Worm (Caenorhabditis elegans) whole organism, L4 larva: ENCODE results near the gene vha-7.

Experiments
- F44E2.7 ChIP-seq: fragments of 200-800 bp; sonication (Bioruptor generic); IDR thresholded peaks from 2 replicates; pipeline ENCODE4 v2.1.2; 2022; ENCODE audit warnings: missing genetic modification characterization, missing compliant biosample characterization
- F49E8.2 ChIP-seq: sonication (generic microtip); optimal IDR thresholded peaks from 2 replicates; lab custom pipeline; 2016; ENCODE audit warnings: missing compliant biosample characterization, mild to moderate bottlenecking, missing genetic modification characterization, borderline replicate concordance
- T20F7.1 ChIP-seq: fragments of 200-800 bp; sonication (Bioruptor generic); optimal IDR thresholded peaks from 2 replicates; lab custom pipeline; 2018; ENCODE audit warnings: mild to moderate bottlenecking, missing genetic modification characterization, missing compliant biosample characterization
- ZK337.2 ChIP-seq: fragments of 200-800 bp; sonication (Bioruptor generic); IDR thresholded peaks from 2 replicates; pipeline ENCODE4 v1.3.6; 2022; ENCODE audit warnings: missing genetic modification reagents, missing genetic modification characterization, missing compliant biosample characterization
- aha-1 ChIP-seq: fragments of 150-350 bp; peaks from one replicate; lab custom pipeline; 2014; ENCODE audit warnings: missing biosample characterization, missing genetic modification characterization
- ceh-20 ChIP-seq: fragments of 200-800 bp; sonication (Bioruptor generic); IDR thresholded peaks from 2 replicates; pipeline ENCODE4 v1.3.6; 2022; ENCODE audit warnings: missing genetic modification reagents, missing genetic modification characterization, missing compliant biosample characterization
- ceh-28 ChIP-seq: fragments of 150-350 bp; optimal IDR thresholded peaks from 2 replicates; lab custom pipeline; 2014; ENCODE audit warnings: missing biosample characterization, missing genetic modification reagents, missing genetic modification characterization
- ceh-82 ChIP-seq: sonication (generic microtip); optimal IDR thresholded peaks from 2 replicates; lab custom pipeline; 2017; ENCODE audit warnings: missing biosample characterization, missing genetic modification characterization
- ces-1 ChIP-seq: fragments of 150-350 bp; sonication (generic microtip); optimal IDR thresholded peaks from 4 replicates; lab custom pipeline; 2014; ENCODE audit warnings: missing biosample characterization, missing genetic modification reagents, missing genetic modification characterization
- daf-8 ChIP-seq: fragments of 200-800 bp; sonication (Bioruptor generic); IDR thresholded peaks from 2 replicates; pipeline ENCODE4 v1.3.6; 2022; ENCODE audit warnings: missing genetic modification characterization, missing compliant biosample characterization
- dpl-1 ChIP-seq: fragments of 150-350 bp; optimal IDR thresholded peaks from 2 replicates; lab custom pipeline; 2014; ENCODE audit warnings: missing biosample characterization, missing genetic modification reagents, missing genetic modification characterization
- duxl-1 ChIP-seq: sonication (generic microtip); optimal IDR thresholded peaks from 2 replicates; lab custom pipeline; 2016; ENCODE audit warnings: mild to moderate bottlenecking, missing genetic modification characterization, moderate library complexity, missing compliant biosample characterization; ENCODE audit not compliant: poor library complexity
- dve-1 ChIP-seq: sonication (generic microtip); optimal IDR thresholded peaks from 2 replicates; lab custom pipeline; 2017; ENCODE audit warnings: antibody characterized with exemption, mild to moderate bottlenecking, missing genetic modification characterization, missing compliant biosample characterization; ENCODE audit not compliant: insufficient read depth
- fkh-10 ChIP-seq: fragments of 150-350 bp; optimal IDR thresholded peaks from 2 replicates; lab custom pipeline; 2014; ENCODE audit warnings: missing biosample characterization, missing genetic modification reagents, missing genetic modification characterization
- hif-1 ChIP-seq, 2 experiments: sonication (generic microtip); optimal IDR thresholded peaks; 2 replicates each; lab custom pipeline; 2016 to 2017; ENCODE audit warnings: missing compliant biosample characterization in 2 of 2, missing genetic modification characterization in 2 of 2, missing genetic modification reagents in 2 of 2, missing genotype in 2 of 2, mild to moderate bottlenecking in 1 of 2
- hlh-11 ChIP-seq: fragments of 200-800 bp; sonication (Bioruptor generic); optimal IDR thresholded peaks from 2 replicates; lab custom pipeline; 2018; ENCODE audit warnings: mild to moderate bottlenecking, missing genetic modification characterization, missing compliant biosample characterization
- hlh-30 ChIP-seq: sonication (generic microtip); optimal IDR thresholded peaks from 2 replicates; lab custom pipeline; 2017; ENCODE audit warnings: antibody characterized with exemption, mild to moderate bottlenecking, missing genetic modification characterization, missing compliant biosample characterization; ENCODE audit not compliant: insufficient read depth
- hmg-1.1 ChIP-seq: fragments of 200-800 bp; sonication (Bioruptor generic); IDR thresholded peaks from 2 replicates; pipeline ENCODE4 v1.3.6; 2022; ENCODE audit warnings: missing genetic modification reagents, missing genetic modification characterization, missing compliant biosample characterization
- lsy-2 ChIP-seq, 2 experiments: fragments of 150-350 bp in 1 of 2; sonication (generic microtip) in 1 of 2; optimal IDR thresholded peaks; 2 replicates each; lab custom pipeline; 2014 to 2017; ENCODE audit warnings: missing biosample characterization in 2 of 2, missing genetic modification characterization in 2 of 2
- madf-9 ChIP-seq: fragments of 200-800 bp; sonication (Bioruptor generic); conservative IDR thresholded peaks from 2 replicates; pipeline ENCODE4 v1.3.6; 2022; ENCODE audit warnings: missing genetic modification reagents, missing genetic modification characterization, missing compliant biosample characterization
- mdl-1 ChIP-seq, 2 experiments: fragments of 150-350 bp in 1 of 2; sonication (generic microtip) in 1 of 2; optimal IDR thresholded peaks; 2 replicates each; lab custom pipeline; 2014 to 2017; ENCODE audit warnings: missing biosample characterization in 2 of 2, missing genetic modification characterization in 2 of 2
- mdt-29 ChIP-seq: fragments of 200-800 bp; sonication (Bioruptor generic); IDR thresholded peaks from 2 replicates; pipeline ENCODE4 v1.3.6; 2022; ENCODE audit warnings: missing genetic modification reagents, missing genetic modification characterization, missing compliant biosample characterization
- mep-1 ChIP-seq: fragments of 150-350 bp; sonication (generic microtip); optimal IDR thresholded peaks from 3 replicates; lab custom pipeline; 2014; ENCODE audit warnings: missing biosample characterization, missing genetic modification characterization
- nhr-102 ChIP-seq: sonication (generic microtip); optimal IDR thresholded peaks from 2 replicates; lab custom pipeline; 2016; ENCODE audit warnings: mild to moderate bottlenecking, missing genetic modification characterization, moderate library complexity, missing compliant biosample characterization
- nhr-11 ChIP-seq: fragments of 150-350 bp; optimal IDR thresholded peaks from 2 replicates; lab custom pipeline; 2014; ENCODE audit warnings: missing biosample characterization, missing genetic modification characterization
- nhr-28 ChIP-seq: fragments of 150-350 bp; optimal IDR thresholded peaks from 2 replicates; lab custom pipeline; 2014; ENCODE audit warnings: missing biosample characterization, missing genetic modification characterization
- nhr-6 ChIP-seq: fragments of 150-350 bp; optimal IDR thresholded peaks from 2 replicates; lab custom pipeline; 2014; ENCODE audit warnings: missing biosample characterization, missing genetic modification characterization
- pha-4 ChIP-seq, 2 experiments: fragments of 150-350 bp in 1 of 2; fragments of 200-800 bp in 1 of 2; sonication (Bioruptor generic) in 1 of 2; IDR thresholded peaks in 1 of 2; optimal IDR thresholded peaks in 1 of 2; 2 replicates each; pipeline versions ENCODE4 v1.3.6 to Lab custom; 2014 to 2022; ENCODE audit warnings: missing genetic modification characterization in 2 of 2, missing genetic modification reagents in 2 of 2, missing biosample characterization in 1 of 2, missing compliant biosample characterization in 1 of 2
- sdz-12 ChIP-seq: fragments of 200-800 bp; sonication (Bioruptor generic); optimal IDR thresholded peaks from 2 replicates; lab custom pipeline; 2018; ENCODE audit warnings: mild to moderate bottlenecking, missing genetic modification characterization, missing compliant biosample characterization
- set-16 ChIP-seq: fragments of 200-800 bp; sonication (Bioruptor generic); IDR thresholded peaks from 2 replicates; pipeline ENCODE4 v1.3.6; 2022; ENCODE audit warnings: missing genetic modification reagents, missing genetic modification characterization, missing compliant biosample characterization
- skn-1 ChIP-seq: fragments of 150-350 bp; optimal IDR thresholded peaks from 2 replicates; lab custom pipeline; 2014; ENCODE audit warnings: missing biosample characterization, missing genetic modification characterization
- snpc-1.2 ChIP-seq: fragments of 200-800 bp; sonication (Bioruptor generic); IDR thresholded peaks from 2 replicates; pipeline ENCODE4 v1.3.6; 2022; ENCODE audit warnings: missing genetic modification reagents, missing genetic modification characterization, missing compliant biosample characterization
- spr-1 ChIP-seq: sonication (generic microtip); optimal IDR thresholded peaks from 2 replicates; lab custom pipeline; 2016; ENCODE audit warnings: mild to moderate bottlenecking, missing genetic modification characterization, missing compliant biosample characterization
- tag-97 ChIP-seq: fragments of 200-800 bp; sonication (Bioruptor generic); IDR thresholded peaks from 2 replicates; pipeline ENCODE4 v1.3.6; 2022; ENCODE audit warnings: missing genetic modification characterization, missing compliant biosample characterization
- unc-62 ChIP-seq, 3 experiments: fragments of 150-350 bp in 1 of 3; sonication (generic microtip); optimal IDR thresholded peaks in 2 of 3; peaks in 1 of 3; 1 replicate in 1 of 3; 2 replicates in 2 of 3; lab custom pipeline; 2014 to 2017; ENCODE audit warnings: missing biosample characterization in 3 of 3, missing genetic modification characterization in 3 of 3, missing genetic modification reagents in 3 of 3, missing genotype in 1 of 3
- zfp-2 ChIP-seq: sonication (generic microtip); optimal IDR thresholded peaks from 2 replicates; lab custom pipeline; 2016; ENCODE audit warnings: mild to moderate bottlenecking, missing genetic modification characterization, missing compliant biosample characterization

The vha-7 gene

DNA sequence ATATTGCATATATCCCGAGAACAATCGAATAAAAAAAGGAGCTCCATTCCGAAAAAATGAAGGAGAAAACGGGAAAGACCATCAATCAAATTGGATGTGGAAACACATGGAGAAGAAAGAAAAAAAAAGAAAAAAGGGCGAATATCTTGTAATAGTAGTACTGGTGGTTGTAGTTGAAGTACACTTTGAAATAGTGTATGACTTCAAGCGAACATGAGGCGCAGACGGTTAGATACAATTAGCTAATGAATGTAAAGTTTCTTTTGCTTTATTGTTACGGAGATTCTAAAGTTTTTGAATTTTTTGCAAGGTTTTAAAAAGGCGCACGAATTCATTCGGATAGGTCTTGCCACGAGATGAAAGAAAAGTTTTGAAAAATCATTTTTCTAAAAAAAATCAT is 7.8 kb upstream of the vha-7 start:
- TF ChIP-seq set-16 (GFP tag; lab: Robert Waterston, UW) (no peak), spr-1 (no peak), snpc-1.2 (GFP tag; lab: Robert Waterston, UW) (no peak), T20F7.1 (no peak), fkh-10 (GFP tag; lab: Kevin White, UChicago) (no peak), hlh-30 (peak; percentile 15), nhr-102 (tag; lab: Kevin White, UChicago) (no peak), ceh-28 (tag; lab: Kevin White, UChicago) (no peak), ceh-82 (tag; lab: Kevin White, UChicago) (no peak), F44E2.7 (no peak), hif-1 (tag; optimal IDR thresholded peaks at IDR 0.05; lab: Kevin White, UChicago) (no peak), hmg-1.1 (GFP tag; lab: Robert Waterston, UW) (0 out of 2 replicates have a peak, but pooled peaks have one; percentile 21), ces-1 (GFP tag; lab: Kevin White, UChicago) (no peak), dpl-1 (peak; percentile 14), nhr-28 (tag; lab: Kevin White, UChicago) (peak; percentile 67), ceh-20 (GFP tag; lab: Robert Waterston, UW) (no peak), skn-1 (tag; lab: Kevin White, UChicago) (no peak), pha-4 (GFP tag; IDR thresholded peaks at IDR 0.05; lab: Robert Waterston, UW) (no peak), pha-4 (tag; optimal IDR thresholded peaks at IDR 0.05; lab: Kevin White, UChicago) (no peak), mep-1 (tag; lab: Kevin White, UChicago) (no peak), lsy-2 (tag; optimal IDR thresholded peaks at IDR 0.05; lab: Kevin White, UChicago) (peak in 1 of 2 experiments; percentile 36), zfp-2 (no peak)

DNA sequence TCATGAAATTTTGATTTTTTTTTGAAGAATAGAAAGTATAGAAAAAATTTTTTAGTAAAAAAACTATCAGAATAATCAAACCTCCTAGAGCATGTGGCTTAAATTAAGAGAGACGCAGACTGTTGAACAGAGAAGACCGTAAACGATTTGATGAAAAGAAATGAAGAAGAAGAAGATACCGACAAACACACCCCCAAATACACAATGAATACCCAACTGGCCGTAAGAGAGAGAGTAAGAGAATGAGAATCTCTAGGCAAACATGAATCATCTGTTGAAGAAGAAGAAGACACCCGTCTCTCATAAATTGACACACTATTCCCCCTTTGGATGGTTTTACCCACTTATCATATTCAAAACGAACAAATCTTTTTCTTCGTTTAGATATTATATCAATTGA is 6.4 kb upstream of the vha-7 start:
- TF ChIP-seq unc-62 (GFP tag; optimal IDR thresholded peaks at IDR 0.05 in 1 of 2; lab: Kevin White, UChicago) (peak in 1 of 2 experiments; percentile 72), unc-62 (tag; optimal IDR thresholded peaks at IDR 0.05; lab: Kevin White, UChicago) (no peak), tag-97 (GFP tag; lab: Robert Waterston, UW) (no peak), F49E8.2 (no peak), daf-8 (no peak), dve-1 (peak; percentile 15), lsy-2 (tag; optimal IDR thresholded peaks at IDR 0.05; lab: Kevin White, UChicago) (peak in 1 of 2 experiments; percentile 39), hlh-30 (peak; percentile 12), set-16 (GFP tag; lab: Robert Waterston, UW) (no peak), aha-1 (tag; lab: Kevin White, UChicago) (peak; percentile 12), mdl-1 (tag; optimal IDR thresholded peaks at IDR 0.05; lab: Kevin White, UChicago) (peak in 1 of 2 experiments; percentile 23), ceh-28 (tag; lab: Kevin White, UChicago) (no peak), nhr-6 (tag; lab: Kevin White, UChicago) (peak; percentile 30), ZK337.2 (GFP tag; lab: Robert Waterston, UW) (no peak), nhr-28 (tag; lab: Kevin White, UChicago) (peak; percentile 40), mep-1 (tag; lab: Kevin White, UChicago) (peak; percentile 0), zfp-2 (no peak)

DNA sequence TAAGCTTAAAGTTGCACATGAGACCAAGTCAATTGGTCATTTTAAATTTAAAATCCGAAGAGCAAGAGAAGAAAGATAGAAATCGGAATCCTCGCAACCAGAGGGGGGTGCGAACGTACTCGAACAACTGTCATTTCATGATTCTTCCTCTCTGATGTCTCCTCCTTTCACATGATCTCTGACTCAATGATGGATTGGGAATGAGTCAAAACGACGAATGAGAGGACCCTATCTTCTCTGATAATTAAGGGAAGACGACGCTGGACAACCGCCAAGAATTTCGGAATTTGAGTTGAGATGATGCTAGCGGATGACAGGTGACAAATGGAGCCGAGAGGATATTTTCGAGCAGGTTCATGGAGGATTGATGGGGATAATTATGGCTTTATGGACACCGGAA is 2.9 kb upstream of the vha-7 start:
- peak; percentile 42 for TF ChIP-seq hlh-11 (tag; lab: Kevin White, UChicago)
- TF ChIP-seq mdt-29, result no peak
- TF ChIP-seq duxl-1 (tag; lab: Kevin White, UChicago), result no peak
- TF ChIP-seq madf-9 (GFP tag; lab: Robert Waterston, UW), result no peak
- peak; percentile 64 for TF ChIP-seq nhr-11
- TF ChIP-seq mdl-1 (tag; optimal IDR thresholded peaks at IDR 0.05; lab: Kevin White, UChicago), result no peak
- no peak for TF ChIP-seq sdz-12 (GFP tag; lab: Kevin White, UChicago)
